Worm (Caenorhabditis elegans): ENCODE data around the gene clec-165.

- TF ChIP-seq lin-13 (tag; optimal IDR thresholded peaks at IDR 0.05) (no peak), nhr-12 (tag; optimal IDR thresholded peaks at IDR 0.05) (no peak), unc-62 (GFP tag; optimal IDR thresholded peaks at IDR 0.05) (no peak), snpc-4 (tag; optimal IDR thresholded peaks at IDR 0.05) (no peak), pha-4 (tag; optimal IDR thresholded peaks at IDR 0.05) (no peak), cnd-1 (tag; optimal IDR thresholded peaks at IDR 0.05) (no peak), nhr-76 (tag; optimal IDR thresholded peaks at IDR 0.05) (no peak), elt-1 (tag; optimal IDR thresholded peaks at IDR 0.05; ENCODE audit: borderline replicate concordance, insufficient read depth) (no peak), unc-120 (tag; optimal IDR thresholded peaks at IDR 0.05; ENCODE audit: poor library complexity, severe bottlenecking) (no peak), sptf-1 (tag; optimal IDR thresholded peaks at IDR 0.05) (no peak), unc-39 (tag; optimal IDR thresholded peaks at IDR 0.05) (no peak)
Measured at ce11 chrIV:1228675-1229130, 18.0 kb downstream of the clec-165 start, which contains the start of gene W09G12.7.

All from whole organism, mixed stage, embryonic.